Worm (Caenorhabditis elegans) whole organism, early embryonic: Measurements from ENCODE around the gene C09G9.5.

Source experiments
- B0310.2 ChIP-seq: sonication (generic microtip); optimal IDR thresholded peaks from 2 replicates; lab custom pipeline; 2016; ENCODE audit warnings: mild to moderate bottlenecking, missing genetic modification characterization, missing compliant biosample characterization
- aly-1 ChIP-seq: sonication (generic microtip); optimal IDR thresholded peaks from 2 replicates; lab custom pipeline; 2016; ENCODE audit warnings: missing genetic modification characterization, missing compliant biosample characterization
- ama-1 ChIP-seq: fragments of 150-350 bp; optimal IDR thresholded peaks from 2 replicates; lab custom pipeline; 2014
- ets-7 ChIP-seq: sonication (generic microtip); optimal IDR thresholded peaks from 2 replicates; lab custom pipeline; 2016; ENCODE audit warnings: missing genotype, missing genetic modification characterization, missing compliant biosample characterization
- flt-1 ChIP-seq: fragments of 200-800 bp; sonication (Bioruptor generic); IDR thresholded peaks from 2 replicates; pipeline ENCODE4 v1.3.6; 2022; ENCODE audit warnings: missing genetic modification characterization, missing compliant biosample characterization
- hmbx-1 ChIP-seq: sonication (generic microtip); optimal IDR thresholded peaks from 2 replicates; lab custom pipeline; 2016; ENCODE audit warnings: mild to moderate bottlenecking, missing genetic modification characterization, missing compliant biosample characterization
- hmg-4 ChIP-seq: fragments of 200-800 bp; sonication (Bioruptor generic); optimal IDR thresholded peaks from 2 replicates; lab custom pipeline; 2018; ENCODE audit warnings: mild to moderate bottlenecking, missing genetic modification characterization, missing compliant biosample characterization
- scrt-1 ChIP-seq: fragments of 200-800 bp; sonication (Bioruptor generic); IDR thresholded peaks from 2 replicates; pipeline ENCODE4 v1.3.6; 2022; ENCODE audit warnings: missing genetic modification characterization, missing compliant biosample characterization
- sea-1 ChIP-seq: fragments of 200-800 bp; sonication (Bioruptor generic); conservative IDR thresholded peaks from 2 replicates; pipeline ENCODE4 v1.3.6; 2022; ENCODE audit warnings: missing genetic modification characterization, missing compliant biosample characterization
- tbx-11 ChIP-seq: fragments of 200-800 bp; sonication (Bioruptor generic); IDR thresholded peaks from 2 replicates; pipeline ENCODE4 v1.3.6; 2022; ENCODE audit warnings: missing genetic modification characterization, missing compliant biosample characterization
- tbx-37 ChIP-seq: fragments of 200-800 bp; sonication (Bioruptor generic); conservative IDR thresholded peaks from 2 replicates; pipeline ENCODE4 v1.3.6; 2022; ENCODE audit warnings: missing genetic modification reagents, missing genetic modification characterization, missing compliant biosample characterization
- tra-4 ChIP-seq: sonication (generic microtip); optimal IDR thresholded peaks from 2 replicates; lab custom pipeline; 2017; ENCODE audit warnings: missing genetic modification characterization, missing compliant biosample characterization

ce11 chrIV:8914187-8914586 lies 27.9 kb downstream of the C09G9.5 start:
- no peak for TF ChIP-seq tbx-37 (GFP tag; lab: Robert Waterston, UW)
- TF ChIP-seq ama-1 (lab: Kevin White, UChicago) = no peak
- no peak for TF ChIP-seq flt-1 (GFP tag; lab: Robert Waterston, UW)
- no peak for TF ChIP-seq tbx-11 (GFP tag; lab: Robert Waterston, UW)
- no peak for TF ChIP-seq tra-4 (tag; lab: Kevin White, UChicago)
- no peak for TF ChIP-seq B0310.2
- TF ChIP-seq hmbx-1 (tag; lab: Kevin White, UChicago) = no peak
- no peak for TF ChIP-seq aly-1 (tag; lab: Kevin White, UChicago)
- no peak for TF ChIP-seq hmg-4 (GFP tag; lab: Kevin White, UChicago)
- no peak for TF ChIP-seq scrt-1 (GFP tag; lab: Robert Waterston, UW)
- no peak for TF ChIP-seq sea-1 (GFP tag; lab: Robert Waterston, UW)
- TF ChIP-seq ets-7 = no peak
